Fruit fly (Drosophila melanogaster): ENCODE measurements around the gene CG16986.

CG16986 gene

DNA sequence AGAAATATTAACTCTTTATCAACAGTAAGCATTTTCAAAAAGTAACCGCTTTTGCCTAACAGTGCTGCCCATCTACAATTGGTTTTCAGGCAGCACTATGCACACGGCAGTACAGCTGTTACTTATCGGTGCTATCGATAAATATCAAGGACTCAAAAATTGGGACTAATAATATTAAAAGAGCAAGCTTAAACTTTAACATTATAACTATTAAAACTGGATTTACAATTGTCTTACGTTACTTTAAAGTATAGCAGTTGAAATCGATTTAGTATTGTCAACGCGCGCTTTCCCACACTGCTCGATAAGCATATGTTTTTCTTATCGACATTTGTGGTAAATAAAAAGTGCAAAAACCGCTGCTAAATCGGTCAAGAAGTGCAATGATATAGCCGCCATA lies 31.3 kb downstream of the CG16986 start, which contains the start of the genes CG42245 and MEP-1 (continued):
- TF ChIP-seq CG11504 (tag; optimal IDR thresholded peaks at IDR 0.05) (peak; percentile 66), CG30020 (tag; optimal IDR thresholded peaks at IDR 0.05) (peak; percentile 39), chn (GFP tag; optimal IDR thresholded peaks at IDR 0.05) (peak; percentile 71), CG8089 (GFP tag; optimal IDR thresholded peaks at IDR 0.05) (peak; percentile 6), vfl (GFP tag; optimal IDR thresholded peaks at IDR 0.05) (peak; percentile 11), slbo (GFP tag; IDR thresholded peaks at IDR 0.05) (no peak; the same call in 1 of the 2 replicates), CG31388 (GFP tag; optimal IDR thresholded peaks at IDR 0.05) (peak; percentile 20), CG10654 (GFP tag; optimal IDR thresholded peaks at IDR 0.05) (peak; percentile 53), CG3281 (GFP tag; optimal IDR thresholded peaks at IDR 0.05) (peak; percentile 10), chif (GFP tag; optimal IDR thresholded peaks at IDR 0.05) (peak; percentile 12 to 28), usp (GFP tag; optimal IDR thresholded peaks at IDR 0.05) (no peak), CG9215 (GFP tag; IDR thresholded peaks at IDR 0.05) (no peak), so (GFP tag; IDR thresholded peaks at IDR 0.05) (0 out of 3 replicates have a peak, but pooled peaks have one; percentile 12), E2f1 (GFP tag; IDR thresholded peaks at IDR 0.05) (no peak), CG6654 (GFP tag; optimal IDR thresholded peaks at IDR 0.05) (no peak), CG15696 (tag; optimal IDR thresholded peaks at IDR 0.05) (no peak), CG3726 (GFP tag; IDR thresholded peaks at IDR 0.05) (no peak), Atf6 (GFP tag; IDR thresholded peaks at IDR 0.05) (no peak), CG17385 (GFP tag; optimal IDR thresholded peaks at IDR 0.05) (peak; percentile 36), CG6765 (GFP tag; optimal IDR thresholded peaks at IDR 0.05) (no peak), grn (GFP tag; optimal IDR thresholded peaks at IDR 0.05) (no peak), Doc3 (GFP tag; IDR thresholded peaks at IDR 0.05; ENCODE audit: partially characterized antibody) (peak; percentile 64), pfk (GFP tag; optimal IDR thresholded peaks at IDR 0.05) (no peak), PHDP (tag; optimal IDR thresholded peaks at IDR 0.05) (no peak), nom (GFP tag; optimal IDR thresholded peaks at IDR 0.05) (no peak), Hmx (GFP tag; optimal IDR thresholded peaks at IDR 0.05) (no peak), CrebB (tag; optimal IDR thresholded peaks at IDR 0.05) (no peak), CG12299 (tag; optimal IDR thresholded peaks at IDR 0.05) (peak; percentile 10), CG2712 (tag; optimal IDR thresholded peaks at IDR 0.05) (peak; percentile 63), ERR (GFP tag; optimal IDR thresholded peaks at IDR 0.05) (peak; percentile 10), Elba2 (GFP tag; optimal IDR thresholded peaks at IDR 0.05) (peak; percentile 51), CG3847 (GFP tag; IDR thresholded peaks at IDR 0.05) (peak; percentile 71), CG33557 (GFP tag; optimal IDR thresholded peaks at IDR 0.05) (peak; percentile 29), bigmax (GFP tag; optimal IDR thresholded peaks at IDR 0.05) (no peak), Jarid2 (GFP tag; optimal IDR thresholded peaks at IDR 0.05) (no peak), mirr (GFP tag; optimal IDR thresholded peaks at IDR 0.05) (no peak), Hsf (GFP tag; optimal IDR thresholded peaks at IDR 0.05) (peak; percentile 63), crol (GFP tag; IDR thresholded peaks at IDR 0.05) (no peak), HLH4C (GFP tag; IDR thresholded peaks at IDR 0.05; ENCODE audit: partially characterized antibody) (peak; percentile 84), unc-4 (GFP tag; IDR thresholded peaks at IDR 0.05; ENCODE audit: partially characterized antibody) (peak; percentile 67), Drgx (GFP tag; IDR thresholded peaks at IDR 0.05) (no peak), CG7928 (GFP tag; optimal IDR thresholded peaks at IDR 0.05) (no peak), odd (GFP tag; optimal IDR thresholded peaks at IDR 0.05) (no peak), Mad (GFP tag; optimal IDR thresholded peaks at IDR 0.05) (peak; percentile 54), Oaz (GFP tag; IDR thresholded peaks at IDR 0.05) (no peak), CG12104 (GFP tag; optimal IDR thresholded peaks at IDR 0.05) (peak; percentile 51), Usf (GFP tag; optimal IDR thresholded peaks at IDR 0.05) (no peak), toy (GFP tag; IDR thresholded peaks at IDR 0.05) (no peak), sob (GFP tag; IDR thresholded peaks at IDR 0.05) (peak; percentile 69), sug (tag; optimal IDR thresholded peaks at IDR 0.05) (peak; percentile 42), kah (GFP tag; optimal IDR thresholded peaks at IDR 0.05) (no peak), fru (optimal IDR thresholded peaks at IDR 0.05) (no peak)

Data from whole organism, embryonic.